Worm (Caenorhabditis elegans) whole organism, L4/young adult: ENCODE measurements around the gene misc-1.

Experiments
- W03F9.2 ChIP-seq: fragments of 150-350 bp; optimal IDR thresholded peaks from 2 replicates; lab custom pipeline; 2014; ENCODE audit warnings: missing biosample characterization, missing genetic modification characterization
- dao-5 ChIP-seq: sonication (generic microtip); optimal IDR thresholded peaks from 2 replicates; lab custom pipeline; 2016; ENCODE audit warnings: missing genotype, missing genetic modification characterization, moderate library complexity, missing compliant biosample characterization
- him-1 ChIP-seq: sonication (generic microtip); optimal IDR thresholded peaks from 2 replicates; lab custom pipeline; 2016; ENCODE audit warnings: missing genotype, missing genetic modification reagents, missing genetic modification characterization, missing compliant biosample characterization

- TF ChIP-seq dao-5 (no peak), him-1 (tag; lab: Kevin White, UChicago) (no peak), W03F9.2 (tag; lab: Kevin White, UChicago) (no peak)
These were observed 2.8 kb upstream of the misc-1 start, which contains the start of gene B0432.9 for ce11 chrII:283594-283993.
